Worm (Caenorhabditis elegans): ENCODE measurements around the gene C18E9.9.

ce11 chrII:9038201-9038600 is 48.9 kb upstream of the C18E9.9 start, which contains the start of gene gcs-1:
- TF ChIP-seq sea-1 (GFP tag; conservative IDR thresholded peaks at IDR 0.05) (no peak), hmg-4 (GFP tag; optimal IDR thresholded peaks at IDR 0.05) (no peak), ama-1 (optimal IDR thresholded peaks at IDR 0.05) (no peak), pes-1 (GFP tag; IDR thresholded peaks at IDR 0.05) (no peak), flt-1 (GFP tag; IDR thresholded peaks at IDR 0.05) (no peak)

Data from whole organism, early embryonic.